Fruit fly (Drosophila melanogaster): Measurements from ENCODE around the gene CG32161.

DNA sequence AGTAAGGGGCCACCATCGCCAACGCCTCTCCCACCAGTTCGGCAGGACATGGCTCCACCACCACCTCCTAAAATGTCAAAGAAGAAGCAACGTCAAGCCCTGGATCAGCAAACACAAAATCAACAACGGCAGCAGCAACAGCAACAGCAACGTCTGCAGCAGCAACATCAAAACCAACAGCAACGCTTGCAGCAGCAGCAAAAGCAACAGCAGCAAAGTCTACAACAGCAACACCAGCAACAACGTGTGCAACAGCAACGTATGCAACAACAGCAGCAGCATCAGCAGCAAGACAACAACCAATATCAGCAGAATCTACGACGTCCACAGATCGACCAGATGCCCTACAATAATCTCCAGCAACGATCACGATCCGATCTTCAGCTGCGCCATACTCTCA is 5.5 kb downstream of the CG32161 start:
- TF ChIP-seq h (optimal IDR thresholded peaks at IDR 0.05) (no peak), psq (optimal IDR thresholded peaks at IDR 0.05) (no peak), ttk (optimal IDR thresholded peaks at IDR 0.05) (no peak), Sin3A (optimal IDR thresholded peaks at IDR 0.05) (no peak), insv (optimal IDR thresholded peaks at IDR 0.05) (no peak)

Data from Kc167 (cell line).